Fruit fly (Drosophila melanogaster): ENCODE measurements around the gene Tim17a2.

DNA sequence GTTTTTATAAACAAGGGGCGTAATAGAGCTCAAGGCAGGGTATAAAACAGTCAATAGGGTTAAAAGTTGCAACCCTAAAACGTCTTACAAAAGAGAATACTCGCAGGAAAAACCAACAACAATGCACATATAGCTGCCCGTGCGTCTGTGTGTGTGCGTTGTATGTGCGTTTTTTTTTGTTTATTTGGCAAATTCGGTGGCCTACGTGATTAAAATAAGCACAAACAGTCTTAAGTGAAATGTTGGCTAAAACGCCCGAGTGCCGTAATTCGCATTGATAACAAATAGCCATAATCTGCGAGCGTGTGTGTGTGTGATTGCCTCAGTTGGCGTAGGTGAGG lies 5.4 kb downstream of the Tim17a2 start:
- TF ChIP-seq Lpt (GFP tag; optimal IDR thresholded peaks at IDR 0.05) (no peak), CG16779 (tag; optimal IDR thresholded peaks at IDR 0.05) (no peak), Ets21C (GFP tag; optimal IDR thresholded peaks at IDR 0.05) (no peak), Hr4 (GFP tag; optimal IDR thresholded peaks at IDR 0.05) (no peak), Eip78C (GFP tag) (no peak), CG6163 (GFP tag; IDR thresholded peaks at IDR 0.05) (no peak), Sox102F (GFP tag; optimal IDR thresholded peaks at IDR 0.05) (no peak), CG9139 (GFP tag; optimal IDR thresholded peaks at IDR 0.05) (no peak), Smox (GFP tag; optimal IDR thresholded peaks at IDR 0.05) (no peak), CG7368 (GFP tag; optimal IDR thresholded peaks at IDR 0.05) (no peak), spab (GFP tag; optimal IDR thresholded peaks at IDR 0.05) (no peak), Ets96B (tag; optimal IDR thresholded peaks at IDR 0.05) (no peak), CG6276 (GFP tag; optimal IDR thresholded peaks at IDR 0.05) (no peak), CG11902 (GFP tag; optimal IDR thresholded peaks at IDR 0.05) (no peak)
